Worm (Caenorhabditis elegans) whole organism, L1 larva: Measurements from ENCODE around the gene pnc-2.

Experiments
- C04F5.9 ChIP-seq: sonication (generic microtip); optimal IDR thresholded peaks from 2 replicates; lab custom pipeline; 2016; ENCODE audit warnings: missing genetic modification characterization, missing compliant biosample characterization
- C16A3.4 ChIP-seq: fragments of 150-350 bp; optimal IDR thresholded peaks from 2 replicates; lab custom pipeline; 2014; ENCODE audit warnings: missing biosample characterization, missing genetic modification characterization
- C34B4.2 ChIP-seq: sonication (generic microtip); optimal IDR thresholded peaks from 2 replicates; lab custom pipeline; 2017; ENCODE audit warnings: mild to moderate bottlenecking, missing genetic modification characterization, missing compliant biosample characterization
- F16B12.6 ChIP-seq: fragments of 150-350 bp; optimal IDR thresholded peaks from 2 replicates; lab custom pipeline; 2014; ENCODE audit warnings: missing biosample characterization, missing genetic modification characterization
- Y116A8C.19 ChIP-seq: sonication (generic microtip); optimal IDR thresholded peaks from 2 replicates; lab custom pipeline; 2016; ENCODE audit warnings: missing compliant biosample characterization, missing genetic modification characterization, borderline replicate concordance
- aha-1 ChIP-seq: fragments of 150-350 bp; optimal IDR thresholded peaks from 2 replicates; lab custom pipeline; 2014; ENCODE audit warnings: missing biosample characterization, missing genetic modification characterization
- aly-2 ChIP-seq: fragments of 150-350 bp; optimal IDR thresholded peaks from 2 replicates; lab custom pipeline; 2014; ENCODE audit warnings: missing biosample characterization, missing genetic modification characterization
- ama-1 ChIP-seq: fragments of 150-350 bp; optimal IDR thresholded peaks from 2 replicates; lab custom pipeline; 2014
- ceh-63 ChIP-seq: fragments of 200-800 bp; sonication (Bioruptor generic); optimal IDR thresholded peaks from 2 replicates; lab custom pipeline; 2018; ENCODE audit warnings: mild to moderate bottlenecking, missing genetic modification characterization, missing compliant biosample characterization
- ceh-8 ChIP-seq: fragments of 200-800 bp; sonication (Bioruptor generic); optimal IDR thresholded peaks from 2 replicates; lab custom pipeline; 2018; ENCODE audit warnings: mild to moderate bottlenecking, missing genetic modification characterization, moderate library complexity, missing compliant biosample characterization
- ceh-82 ChIP-seq, 3 experiments: fragments of 150-350 bp in 1 of 3; sonication (generic microtip) in 2 of 3; optimal IDR thresholded peaks; 2 replicates each; lab custom pipeline; 2014 to 2017; ENCODE audit warnings: missing biosample characterization in 3 of 3, missing genetic modification characterization in 3 of 3
- dpl-1 ChIP-seq, 3 experiments: fragments of 150-350 bp in 2 of 3; sonication (generic microtip) in 1 of 3; optimal IDR thresholded peaks; 2 replicates each; lab custom pipeline; 2014 to 2017; ENCODE audit warnings: missing biosample characterization in 3 of 3, missing genetic modification characterization in 3 of 3, missing genetic modification reagents in 3 of 3
- dsc-1 ChIP-seq: sonication (generic microtip); optimal IDR thresholded peaks from 2 replicates; lab custom pipeline; 2016; ENCODE audit warnings: mild to moderate bottlenecking, missing genetic modification characterization, missing compliant biosample characterization
- efl-1 ChIP-seq, 4 experiments: fragments of 150-350 bp; optimal IDR thresholded peaks in 3 of 4; peaks in 1 of 4; 1 replicate in 1 of 4; 2 replicates in 3 of 4; lab custom pipeline; 2014; ENCODE audit warnings: missing biosample characterization in 2 of 4, missing genetic modification characterization in 2 of 4, missing genetic modification reagents in 2 of 4
- efl-3 ChIP-seq: fragments of 200-800 bp; sonication (Bioruptor generic); optimal IDR thresholded peaks from 2 replicates; lab custom pipeline; 2018; ENCODE audit warnings: mild to moderate bottlenecking, missing genetic modification characterization, missing compliant biosample characterization
- egl-13 ChIP-seq: sonication (generic microtip); optimal IDR thresholded peaks from 2 replicates; lab custom pipeline; 2016; ENCODE audit warnings: missing genotype, missing genetic modification reagents, missing genetic modification characterization, missing compliant biosample characterization
- elt-2 ChIP-seq: sonication (generic microtip); optimal IDR thresholded peaks from 2 replicates; lab custom pipeline; 2016; ENCODE audit warnings: missing genetic modification characterization, mild to moderate bottlenecking, inconsistent platforms, missing compliant biosample characterization, missing genetic modification reagents
- ets-5 ChIP-seq: fragments of 200-800 bp; sonication (Bioruptor generic); IDR thresholded peaks from 2 replicates; pipeline ENCODE4 v1.3.6; 2022; ENCODE audit warnings: missing genetic modification characterization, missing compliant biosample characterization
- fkh-10 ChIP-seq: sonication (generic microtip); optimal IDR thresholded peaks from 2 replicates; lab custom pipeline; 2017; ENCODE audit warnings: missing biosample characterization, missing genetic modification reagents, missing genetic modification characterization
- fkh-8 ChIP-seq: sonication (generic microtip); optimal IDR thresholded peaks from 2 replicates; lab custom pipeline; 2016; ENCODE audit warnings: mild to moderate bottlenecking, missing genetic modification characterization, missing compliant biosample characterization
- grh-1 ChIP-seq: fragments of 200-800 bp; sonication (Bioruptor generic); IDR thresholded peaks from 2 replicates; pipeline ENCODE4 v1.3.6; 2022; ENCODE audit warnings: missing genetic modification reagents, missing genetic modification characterization, missing compliant biosample characterization
- hlh-4 ChIP-seq: sonication (generic microtip); optimal IDR thresholded peaks from 2 replicates; lab custom pipeline; 2016; ENCODE audit warnings: mild to moderate bottlenecking, missing genetic modification characterization, missing compliant biosample characterization
- hpl-2 ChIP-seq: fragments of 150-350 bp; optimal IDR thresholded peaks from 2 replicates; lab custom pipeline; 2014; ENCODE audit warnings: missing biosample characterization, missing genetic modification reagents, missing genetic modification characterization
- irx-1 ChIP-seq: sonication (generic microtip); optimal IDR thresholded peaks from 2 replicates; lab custom pipeline; 2016; ENCODE audit warnings: missing genetic modification characterization, missing compliant biosample characterization
- isw-1 ChIP-seq: fragments of 200-800 bp; sonication (Bioruptor generic); IDR thresholded peaks from 2 replicates; pipeline ENCODE4 v1.3.6; 2022; ENCODE audit warnings: missing genetic modification characterization, missing compliant biosample characterization
- jun-1 ChIP-seq: fragments of 150-350 bp; optimal IDR thresholded peaks from 2 replicates; lab custom pipeline; 2014; ENCODE audit warnings: missing biosample characterization, missing genetic modification reagents, missing genetic modification characterization
- lin-13 ChIP-seq: fragments of 150-350 bp; optimal IDR thresholded peaks from 2 replicates; lab custom pipeline; 2014; ENCODE audit warnings: missing biosample characterization, missing genetic modification reagents, missing genetic modification characterization
- lin-14 ChIP-seq: fragments of 200-800 bp; sonication (Bioruptor generic); optimal IDR thresholded peaks from 2 replicates; lab custom pipeline; 2018; ENCODE audit warnings: mild to moderate bottlenecking, missing genetic modification characterization, moderate library complexity, missing compliant biosample characterization
- lin-15B ChIP-seq: fragments of 150-350 bp; sonication (generic microtip); optimal IDR thresholded peaks from 3 replicates; lab custom pipeline; 2014; ENCODE audit warnings: missing biosample characterization, missing genetic modification characterization
- lin-35 ChIP-seq, 2 experiments: fragments of 150-350 bp; optimal IDR thresholded peaks; 2 replicates each; lab custom pipeline; 2014; ENCODE audit warnings: missing biosample characterization in 2 of 2, missing genetic modification characterization in 2 of 2, missing genetic modification reagents in 2 of 2
- lin-39 ChIP-seq: fragments of 150-350 bp; optimal IDR thresholded peaks from 2 replicates; lab custom pipeline; 2014; ENCODE audit warnings: missing biosample characterization, missing genetic modification reagents, missing genetic modification characterization
- lir-3 ChIP-seq: sonication (generic microtip); optimal IDR thresholded peaks from 2 replicates; lab custom pipeline; 2016; ENCODE audit warnings: mild to moderate bottlenecking, missing genetic modification characterization, moderate library complexity, missing compliant biosample characterization; ENCODE audit not compliant: poor library complexity
- lsy-2 ChIP-seq, 2 experiments: fragments of 150-350 bp; optimal IDR thresholded peaks; 2 replicates each; lab custom pipeline; 2014; ENCODE audit warnings: missing biosample characterization in 2 of 2, missing genetic modification characterization in 2 of 2
- nhr-12 ChIP-seq: sonication (generic microtip); optimal IDR thresholded peaks from 2 replicates; lab custom pipeline; 2017; ENCODE audit warnings: missing biosample characterization, missing genetic modification characterization
- nhr-19 ChIP-seq: fragments of 200-800 bp; sonication (Bioruptor generic); conservative IDR thresholded peaks from 2 replicates; pipeline ENCODE4 v1.3.6; 2022; ENCODE audit warnings: missing genetic modification characterization, missing compliant biosample characterization
- nhr-20 ChIP-seq: sonication (generic microtip); optimal IDR thresholded peaks from 2 replicates; lab custom pipeline; 2016; ENCODE audit warnings: mild to moderate bottlenecking, missing genetic modification characterization, missing compliant biosample characterization
- nhr-28 ChIP-seq: fragments of 150-350 bp; optimal IDR thresholded peaks from 2 replicates; lab custom pipeline; 2014; ENCODE audit warnings: missing biosample characterization, missing genetic modification characterization
- nhr-47 ChIP-seq: sonication (generic microtip); optimal IDR thresholded peaks from 2 replicates; lab custom pipeline; 2016; ENCODE audit warnings: mild to moderate bottlenecking, missing genetic modification characterization, moderate library complexity, missing compliant biosample characterization
- nhr-76 ChIP-seq: sonication (generic microtip); optimal IDR thresholded peaks from 2 replicates; lab custom pipeline; 2017; ENCODE audit warnings: missing biosample characterization, missing genetic modification characterization
- nhr-77 ChIP-seq: fragments of 150-350 bp; optimal IDR thresholded peaks from 2 replicates; lab custom pipeline; 2014; ENCODE audit warnings: missing biosample characterization, missing genetic modification characterization
- nhr-85 ChIP-seq: sonication (generic microtip); peaks from one replicate; lab custom pipeline; 2016; ENCODE audit warnings: missing genetic modification characterization, inconsistent platforms, missing compliant biosample characterization
- pax-3 ChIP-seq: fragments of 200-800 bp; sonication (Bioruptor generic); optimal IDR thresholded peaks from 2 replicates; lab custom pipeline; 2018; ENCODE audit warnings: mild to moderate bottlenecking, missing genetic modification characterization, moderate library complexity, missing compliant biosample characterization
- pqm-1 ChIP-seq: sonication (generic microtip); optimal IDR thresholded peaks from 3 replicates; lab custom pipeline; 2017; ENCODE audit warnings: missing biosample characterization, missing genetic modification characterization
- skn-1 ChIP-seq: fragments of 150-350 bp; optimal IDR thresholded peaks from 2 replicates; lab custom pipeline; 2014; ENCODE audit warnings: missing biosample characterization, missing genetic modification characterization
- snu-23 ChIP-seq: sonication (generic microtip); optimal IDR thresholded peaks from 2 replicates; lab custom pipeline; 2016; ENCODE audit warnings: missing genetic modification characterization, missing compliant biosample characterization
- tbx-2 ChIP-seq: sonication (generic microtip); optimal IDR thresholded peaks from 2 replicates; lab custom pipeline; 2016; ENCODE audit warnings: missing genetic modification characterization, missing compliant biosample characterization
- unc-130 ChIP-seq: fragments of 150-350 bp; optimal IDR thresholded peaks from 2 replicates; lab custom pipeline; 2017; ENCODE audit warnings: missing biosample characterization, missing genetic modification characterization, inconsistent platforms
- unc-30 ChIP-seq: sonication (generic microtip); optimal IDR thresholded peaks from 2 replicates; lab custom pipeline; 2017; ENCODE audit warnings: missing biosample characterization, missing genetic modification characterization
- unc-62 ChIP-seq: fragments of 150-350 bp; optimal IDR thresholded peaks from 2 replicates; lab custom pipeline; 2014; ENCODE audit warnings: missing biosample characterization, missing genetic modification reagents, missing genetic modification characterization
- unc-86 ChIP-seq: sonication (generic microtip); optimal IDR thresholded peaks from 2 replicates; lab custom pipeline; 2016; ENCODE audit warnings: missing genetic modification characterization, missing compliant biosample characterization
- zip-4 ChIP-seq: fragments of 200-800 bp; sonication (Bioruptor generic); optimal IDR thresholded peaks from 2 replicates; lab custom pipeline; 2018; ENCODE audit warnings: mild to moderate bottlenecking, missing genetic modification characterization, moderate library complexity, missing compliant biosample characterization
- ztf-11 ChIP-seq, 2 experiments: sonication (generic microtip); optimal IDR thresholded peaks; 2 replicates each; lab custom pipeline; 2016 to 2017; ENCODE audit warnings: missing genetic modification characterization in 2 of 2, missing biosample characterization in 1 of 2, missing compliant biosample characterization in 1 of 2

pnc-2 gene

DNA sequence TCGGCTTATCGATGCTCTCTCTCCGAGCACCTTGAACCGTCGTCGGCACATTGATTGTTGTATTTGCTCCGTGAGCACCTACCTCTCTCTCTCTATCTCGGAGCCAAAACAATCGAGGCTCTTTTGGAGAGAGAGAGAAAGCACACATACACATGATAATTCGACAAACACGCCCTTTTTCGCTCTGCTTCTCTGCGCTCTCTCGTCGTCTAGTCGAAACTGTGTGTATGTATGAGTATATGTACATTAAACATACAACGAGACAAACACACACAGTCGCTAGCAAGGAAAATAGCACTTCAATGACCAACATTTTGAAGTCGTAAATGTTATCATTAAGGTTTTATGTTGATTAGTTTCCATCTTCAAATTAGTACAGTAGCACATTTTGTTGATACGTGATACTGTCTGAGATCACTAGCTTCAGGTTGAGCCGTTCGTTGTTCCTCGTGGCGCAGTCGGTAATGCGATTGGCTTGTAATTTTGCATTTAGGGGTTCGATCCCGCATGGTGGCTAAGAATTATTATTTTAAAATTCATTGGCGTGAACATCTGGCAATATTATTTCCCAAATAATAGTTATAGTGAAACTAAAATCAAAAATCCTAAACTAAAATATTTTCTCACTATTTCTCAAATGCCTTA, 34.4 kb downstream of the pnc-2 start:
- TF ChIP-seq lin-13 (GFP tag; lab: Kevin White, UChicago) (no peak), nhr-85 (peak; percentile 65), hlh-4 (tag; lab: Kevin White, UChicago) (no peak), zip-4 (GFP tag; lab: Kevin White, UChicago) (no peak), hpl-2 (GFP tag; lab: Kevin White, UChicago) (no peak), irx-1 (no peak), pqm-1 (tag; lab: Kevin White, UChicago) (no peak), aly-2 (tag; lab: Kevin White, UChicago) (no peak), lin-14 (GFP tag; lab: Kevin White, UChicago) (peak; percentile 66), nhr-12 (tag; lab: Kevin White, UChicago) (no peak), nhr-76 (tag; lab: Kevin White, UChicago) (no peak), nhr-20 (tag; lab: Kevin White, UChicago) (peak; percentile 45), lin-39 (tag; lab: Kevin White, UChicago) (no peak), fkh-8 (tag; lab: Kevin White, UChicago) (no peak), C16A3.4 (tag; lab: Kevin White, UChicago) (peak; percentile 8), nhr-77 (tag; lab: Kevin White, UChicago) (peak; percentile 77), nhr-28 (tag; lab: Kevin White, UChicago) (no peak), Y116A8C.19 (no peak), nhr-19 (peak; percentile 40), jun-1 (peak; percentile 35), lin-15B (tag; lab: Kevin White, UChicago) (no peak), grh-1 (GFP tag; lab: Robert Waterston, UW) (no peak), ztf-11 (tag; optimal IDR thresholded peaks at IDR 0.05; lab: Kevin White, UChicago) (no peak), pax-3 (tag; lab: Kevin White, UChicago) (no peak), lsy-2 (tag; optimal IDR thresholded peaks at IDR 0.05; lab: Kevin White, UChicago) (peak in 1 of 2 experiments; percentile 40), elt-2 (tag; lab: Kevin White, UChicago) (peak; percentile 87), ets-5 (GFP tag; lab: Robert Waterston, UW) (no peak), tbx-2 (tag; lab: Kevin White, UChicago) (peak; percentile 52), ama-1 (no peak), isw-1 (GFP tag; lab: Robert Waterston, UW) (no peak), F16B12.6 (tag; lab: Kevin White, UChicago) (no peak), fkh-10 (GFP tag; lab: Kevin White, UChicago) (no peak), egl-13 (tag; lab: Kevin White, UChicago) (no peak), unc-86 (tag; lab: Kevin White, UChicago) (no peak), aha-1 (no peak), lir-3 (tag; lab: Kevin White, UChicago) (no peak), C04F5.9 (no peak), unc-30 (no peak), ceh-8 (GFP tag; lab: Kevin White, UChicago) (no peak), nhr-47 (tag; lab: Kevin White, UChicago) (no peak), unc-130 (tag; lab: Kevin White, UChicago) (no peak), skn-1 (no peak), snu-23 (GFP tag; lab: Kevin White, UChicago) (peak; percentile 30), lin-35 (GFP tag; optimal IDR thresholded peaks at IDR 0.05; lab: Kevin White, UChicago) (peak; percentile 20 to 56), efl-3 (GFP tag; lab: Kevin White, UChicago) (no peak), unc-62 (GFP tag; lab: Kevin White, UChicago) (no peak), ceh-82 (tag; optimal IDR thresholded peaks at IDR 0.05; lab: Kevin White, UChicago) (peak in 1 of 3 experiments; percentile 11), C34B4.2 (tag; lab: Kevin White, UChicago) (no peak), ceh-63 (no peak), dpl-1 (GFP tag; optimal IDR thresholded peaks at IDR 0.05; lab: Kevin White, UChicago) (no peak), efl-1 (optimal IDR thresholded peaks at IDR 0.05; lab: Kevin White, UChicago) (peak; percentile 4 to 10), efl-1 (GFP tag; optimal IDR thresholded peaks at IDR 0.05 in 1 of 2; lab: Kevin White, UChicago) (peak in 1 of 2 experiments; percentile 21), dsc-1 (tag; lab: Kevin White, UChicago) (no peak)
